Worm (Caenorhabditis elegans): Measurements from ENCODE around the gene W06G6.2.

The W06G6.2 gene

DNA sequence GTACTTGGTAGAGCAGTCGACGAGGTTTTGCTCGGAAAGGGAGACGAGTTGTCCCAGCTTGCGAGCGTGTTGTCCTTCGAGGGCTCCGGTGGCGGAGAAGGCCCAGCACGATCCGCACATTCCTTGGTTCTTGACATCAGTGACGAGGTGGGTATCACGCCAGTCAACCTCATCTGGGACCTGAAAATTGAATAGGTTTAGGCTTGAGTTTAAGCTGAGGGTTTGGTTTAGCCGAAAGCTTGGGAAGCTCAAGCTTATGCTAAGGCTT is 35.4 kb upstream of the W06G6.2 start:
- TF ChIP-seq blmp-1 (tag; optimal IDR thresholded peaks at IDR 0.05) (no peak), ama-1 (optimal IDR thresholded peaks at IDR 0.05) (peak; percentile 6)

DNA sequence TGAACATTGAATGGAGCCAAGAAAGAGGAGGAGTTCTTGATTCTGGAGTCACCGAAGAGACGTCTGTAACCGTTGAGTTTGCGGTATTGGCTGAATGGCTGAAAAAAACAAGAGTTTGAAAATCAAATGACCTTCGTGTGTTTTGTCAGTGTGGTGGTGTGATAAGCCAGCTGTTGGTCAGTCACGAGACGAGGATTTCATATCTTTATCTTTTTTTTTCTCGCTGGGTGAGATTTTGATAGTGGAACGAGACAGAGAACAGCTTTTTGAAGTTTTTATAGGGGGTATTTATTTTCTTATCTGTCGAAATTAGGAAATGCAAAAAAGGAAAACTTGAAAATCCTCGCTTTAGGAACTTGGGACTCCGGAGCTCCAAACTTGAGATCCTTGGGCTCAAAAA is 34.6 kb upstream of the W06G6.2 start:
- TF ChIP-seq nhr-19 (GFP tag; conservative IDR thresholded peaks at IDR 0.05) (peak; percentile 48), elt-3 (tag; optimal IDR thresholded peaks at IDR 0.05) (peak in 1 of 6 experiments; percentile 47), lir-3 (tag; optimal IDR thresholded peaks at IDR 0.05; ENCODE audit: poor library complexity) (peak; percentile 12), snu-23 (GFP tag; optimal IDR thresholded peaks at IDR 0.05) (peak; percentile 30), rnt-1 (tag; optimal IDR thresholded peaks at IDR 0.05) (peak; percentile 68), tbx-2 (tag; optimal IDR thresholded peaks at IDR 0.05) (no peak), nhr-71 (tag; optimal IDR thresholded peaks at IDR 0.05) (peak; percentile 60), nhr-12 (tag; optimal IDR thresholded peaks at IDR 0.05) (no peak), elt-2 (tag; optimal IDR thresholded peaks at IDR 0.05) (no peak), lin-14 (GFP tag; optimal IDR thresholded peaks at IDR 0.05) (peak; percentile 41), lsy-2 (tag; optimal IDR thresholded peaks at IDR 0.05) (peak; percentile 16), blmp-1 (tag; optimal IDR thresholded peaks at IDR 0.05) (peak; percentile 24)

DNA sequence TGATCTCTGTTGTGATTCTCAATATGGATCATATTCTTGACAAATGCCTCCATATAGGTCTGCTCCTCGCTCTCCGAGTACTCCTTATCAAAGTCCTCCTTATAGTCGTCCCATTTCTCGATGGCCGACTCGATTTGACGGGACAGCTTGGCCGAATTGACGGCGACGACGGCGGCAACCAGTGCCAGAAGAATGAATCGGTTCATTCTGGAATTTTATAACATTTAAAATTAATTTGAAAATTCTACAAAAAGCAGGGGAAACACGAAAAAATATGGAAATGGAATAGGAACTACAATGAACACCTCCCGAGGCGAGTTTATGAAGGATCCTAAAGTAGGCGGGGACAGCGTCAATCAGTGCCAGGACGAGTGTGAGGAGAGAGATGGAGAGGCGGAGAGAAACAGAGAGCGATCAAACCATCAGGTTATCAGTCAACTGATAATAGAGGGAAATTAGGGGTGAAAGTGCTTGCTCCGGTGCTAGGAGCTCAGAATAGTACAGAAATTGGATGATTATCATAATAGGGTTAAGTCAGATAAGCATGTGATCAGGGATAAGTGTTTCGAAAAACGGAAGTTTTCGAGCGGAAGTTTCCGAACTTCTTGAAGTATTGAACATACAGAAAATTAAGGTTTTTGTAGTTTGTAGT is 33.8 kb upstream of the W06G6.2 start, which contains the start of gene cpl-1:
cpl-1 (minus strand) TSS at position 207 of the 652 bp plus-strand sequence.
- TF ChIP-seq alr-1 (tag; optimal IDR thresholded peaks at IDR 0.05; ENCODE audit: borderline replicate concordance) (no peak), egl-27 (tag; optimal IDR thresholded peaks at IDR 0.05) (no peak), fkh-10 (GFP tag; optimal IDR thresholded peaks at IDR 0.05) (no peak), lin-14 (GFP tag; optimal IDR thresholded peaks at IDR 0.05) (peak; percentile 24), ama-1 (optimal IDR thresholded peaks at IDR 0.05) (peak; percentile 88), sox-4 (tag; optimal IDR thresholded peaks at IDR 0.05) (no peak), nhr-71 (tag; optimal IDR thresholded peaks at IDR 0.05) (peak; percentile 45), nhr-85 (tag) (no peak), isw-1 (GFP tag; IDR thresholded peaks at IDR 0.05) (no peak), nhr-20 (tag; optimal IDR thresholded peaks at IDR 0.05) (peak; percentile 23), xbp-1 (tag; optimal IDR thresholded peaks at IDR 0.05) (no peak), nhr-19 (GFP tag; conservative IDR thresholded peaks at IDR 0.05) (peak; percentile 16; the same call in 1 of the 2 replicates), nhr-28 (tag; optimal IDR thresholded peaks at IDR 0.05) (no peak), blmp-1 (tag; optimal IDR thresholded peaks at IDR 0.05) (peak; percentile 4), nhr-90 (tag; optimal IDR thresholded peaks at IDR 0.05; ENCODE audit: poor library complexity) (peak; percentile 36), rnt-1 (tag; optimal IDR thresholded peaks at IDR 0.05) (peak; percentile 37), elt-2 (tag; optimal IDR thresholded peaks at IDR 0.05) (peak; percentile 88), ztf-4 (tag; optimal IDR thresholded peaks at IDR 0.05) (no peak), jun-1 (tag; optimal IDR thresholded peaks at IDR 0.05) (peak; percentile 18), lir-3 (tag; optimal IDR thresholded peaks at IDR 0.05; ENCODE audit: poor library complexity) (no peak), efl-1 (optimal IDR thresholded peaks at IDR 0.05) (no peak), efl-1 (GFP tag; optimal IDR thresholded peaks at IDR 0.05 in 1 of 2) (peak in 1 of 2 experiments; percentile 87), snu-23 (GFP tag; optimal IDR thresholded peaks at IDR 0.05) (peak; percentile 6), zag-1 (tag; optimal IDR thresholded peaks at IDR 0.05) (no peak), lin-35 (GFP tag; optimal IDR thresholded peaks at IDR 0.05) (peak in 1 of 2 experiments; percentile 27)

DNA sequence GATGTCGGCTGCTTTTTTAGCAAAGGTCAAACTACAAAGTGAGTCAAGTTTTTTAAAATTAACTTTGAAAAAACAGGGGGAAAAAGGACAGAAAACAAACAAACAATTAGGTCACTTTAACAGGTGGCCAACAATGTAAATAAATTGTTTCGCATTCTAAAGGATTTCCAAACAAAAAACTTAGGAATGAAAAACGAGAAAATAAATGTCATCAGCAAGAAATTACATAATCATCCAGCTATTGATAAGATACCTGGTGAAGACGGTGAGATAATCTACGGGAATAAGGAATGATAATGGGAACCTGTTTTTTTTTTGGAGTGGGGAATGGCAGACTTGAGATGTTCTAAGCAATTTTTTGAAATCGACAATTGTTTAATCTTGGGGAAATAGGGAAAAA is 33.0 kb upstream of the W06G6.2 start:
- peak in 1 of 6 experiments; percentile 19 for TF ChIP-seq elt-3 (tag; optimal IDR thresholded peaks at IDR 0.05)
- TF ChIP-seq sox-4 (tag; optimal IDR thresholded peaks at IDR 0.05) = no peak

DNA sequence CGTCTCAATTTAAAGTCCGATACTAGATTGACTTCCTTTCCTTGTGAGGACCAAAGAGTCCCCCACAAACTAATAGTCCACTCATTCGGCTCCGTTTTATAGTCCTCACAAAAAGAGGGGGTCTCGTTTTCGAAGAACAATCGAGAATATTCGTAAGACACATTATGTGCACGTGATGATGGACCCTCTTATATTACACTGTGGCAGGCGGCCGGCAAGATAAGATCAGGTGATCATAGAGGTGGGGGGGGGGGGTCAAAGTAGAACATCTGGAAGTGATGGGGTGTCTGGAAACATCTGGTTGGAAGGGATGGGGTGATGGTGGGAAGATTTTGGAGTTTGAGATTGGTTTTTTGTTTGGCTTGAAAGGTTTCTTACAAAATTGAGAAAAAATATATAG is 30.7 kb upstream of the W06G6.2 start:
- TF ChIP-seq nhr-77 (tag; optimal IDR thresholded peaks at IDR 0.05) (no peak), lin-35 (GFP tag; optimal IDR thresholded peaks at IDR 0.05) (no peak), hlh-17 (GFP tag; optimal IDR thresholded peaks at IDR 0.05; ENCODE audit: borderline replicate concordance) (no peak), lsy-2 (tag; optimal IDR thresholded peaks at IDR 0.05) (peak; percentile 8 to 33), pax-3 (tag; optimal IDR thresholded peaks at IDR 0.05) (no peak), ztf-4 (tag; optimal IDR thresholded peaks at IDR 0.05) (no peak), xbp-1 (tag; optimal IDR thresholded peaks at IDR 0.05) (no peak), nhr-11 (tag; optimal IDR thresholded peaks at IDR 0.05) (no peak), unc-98 (GFP tag; IDR thresholded peaks at IDR 0.05) (peak; percentile 33; the same call in 1 of the 2 replicates), egl-27 (tag; optimal IDR thresholded peaks at IDR 0.05) (no peak), mdl-1 (tag; optimal IDR thresholded peaks at IDR 0.05) (peak in 1 of 2 experiments; percentile 54), ztf-11 (tag; optimal IDR thresholded peaks at IDR 0.05) (no peak), zip-4 (GFP tag; optimal IDR thresholded peaks at IDR 0.05) (no peak), sptf-1 (tag; optimal IDR thresholded peaks at IDR 0.05) (no peak), jun-1 (tag; optimal IDR thresholded peaks at IDR 0.05) (no peak), swsn-7 (tag; optimal IDR thresholded peaks at IDR 0.05) (no peak), tbx-2 (tag; optimal IDR thresholded peaks at IDR 0.05) (no peak), lin-13 (GFP tag; optimal IDR thresholded peaks at IDR 0.05) (no peak), rnt-1 (tag; optimal IDR thresholded peaks at IDR 0.05) (peak; percentile 65), nhr-84 (tag; optimal IDR thresholded peaks at IDR 0.05) (no peak), nhr-71 (tag; optimal IDR thresholded peaks at IDR 0.05) (peak; percentile 47), C16A3.4 (tag; optimal IDR thresholded peaks at IDR 0.05) (no peak)

Data from whole organism, L1 larva.